Worm (Caenorhabditis elegans): ENCODE results near the gene K10B4.1.

K10B4.1 gene

ce11 chrII:105889-106288 is 29.4 kb upstream of the K10B4.1 start, which contains the start of gene txt-1:
txt-1 (plus strand) TSS chrII:106189.
- TF ChIP-seq flt-1 (GFP tag; IDR thresholded peaks at IDR 0.05) (no peak), ztf-29 (GFP tag; IDR thresholded peaks at IDR 0.05) (no peak), T22C8.4 (GFP tag; IDR thresholded peaks at IDR 0.05) (no peak), ztf-23 (GFP tag; IDR thresholded peaks at IDR 0.05) (no peak), klf-2 (GFP tag; conservative IDR thresholded peaks at IDR 0.05) (no peak), cog-1 (tag; optimal IDR thresholded peaks at IDR 0.05) (no peak), tab-1 (GFP tag; IDR thresholded peaks at IDR 0.05) (no peak)

DNA sequence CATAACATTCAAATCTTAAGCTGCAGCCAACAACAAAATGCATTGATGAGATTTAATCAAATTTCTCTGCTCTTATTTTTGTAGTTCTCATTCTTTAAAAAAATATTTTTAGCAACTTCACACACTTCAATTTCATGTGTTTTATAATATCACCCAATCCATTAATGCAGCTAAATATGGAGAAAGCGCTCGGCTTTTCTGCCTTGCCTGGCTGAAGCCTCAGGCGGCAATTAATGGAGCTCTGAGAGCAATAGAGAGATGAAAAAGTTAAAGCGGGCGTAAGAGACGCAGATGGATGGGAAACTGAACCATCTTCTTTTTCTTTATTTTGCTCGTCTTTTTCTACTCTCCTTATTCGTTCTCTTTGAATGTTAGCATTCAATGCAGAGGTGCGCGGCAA is 27.6 kb upstream of the K10B4.1 start:
- no peak for TF ChIP-seq klf-2 (GFP tag; conservative IDR thresholded peaks at IDR 0.05)
- no peak for TF ChIP-seq tab-1 (GFP tag; IDR thresholded peaks at IDR 0.05)
- no peak for TF ChIP-seq cog-1 (tag; optimal IDR thresholded peaks at IDR 0.05)
- TF ChIP-seq T22C8.4 (GFP tag; IDR thresholded peaks at IDR 0.05): no peak
- TF ChIP-seq flt-1 (GFP tag; IDR thresholded peaks at IDR 0.05): no peak
- no peak for TF ChIP-seq med-1 (GFP tag; optimal IDR thresholded peaks at IDR 0.05; ENCODE audit: insufficient read depth)
- no peak for TF ChIP-seq ztf-23 (GFP tag; IDR thresholded peaks at IDR 0.05)
- no peak for TF ChIP-seq ref-1 (GFP tag; conservative IDR thresholded peaks at IDR 0.05)
- TF ChIP-seq ztf-29 (GFP tag; IDR thresholded peaks at IDR 0.05): no peak

ce11 chrII:108865-109264 is 26.4 kb upstream of the K10B4.1 start, which contains the start of gene C50D2.2:
C50D2.2 (plus strand) TSS chrII:109165.
- TF ChIP-seq med-1 (GFP tag; optimal IDR thresholded peaks at IDR 0.05; ENCODE audit: insufficient read depth) (no peak), ztf-29 (GFP tag; IDR thresholded peaks at IDR 0.05) (no peak), ref-1 (GFP tag; conservative IDR thresholded peaks at IDR 0.05) (no peak), flt-1 (GFP tag; IDR thresholded peaks at IDR 0.05) (no peak), T22C8.4 (GFP tag; IDR thresholded peaks at IDR 0.05) (no peak), ztf-23 (GFP tag; IDR thresholded peaks at IDR 0.05) (no peak), cog-1 (tag; optimal IDR thresholded peaks at IDR 0.05) (no peak), tab-1 (GFP tag; IDR thresholded peaks at IDR 0.05) (no peak)

DNA sequence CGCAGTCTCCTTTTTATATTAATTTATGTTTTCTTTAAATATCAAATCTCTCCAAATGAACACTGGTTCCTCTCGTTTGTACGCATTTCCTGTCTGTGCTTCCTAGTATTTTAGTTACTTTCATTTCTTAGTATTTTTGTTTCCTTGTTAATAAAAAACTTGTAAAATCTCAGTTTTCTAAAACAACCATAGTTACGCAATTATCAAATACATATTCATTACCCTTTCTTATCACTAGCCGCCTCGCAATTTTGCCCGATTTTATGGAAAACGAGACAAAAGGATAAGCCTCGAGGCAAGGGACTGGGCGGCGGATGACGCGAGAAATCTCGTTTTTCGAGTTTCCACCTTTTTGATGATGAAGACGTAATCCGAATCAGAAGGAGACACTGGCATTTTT is 24.0 kb upstream of the K10B4.1 start, which contains the start of gene C50D2.1:
C50D2.1 (plus strand) TSS at position 301 of the 400 bp plus-strand sequence.
- no peak for TF ChIP-seq med-1 (GFP tag; optimal IDR thresholded peaks at IDR 0.05; ENCODE audit: insufficient read depth)
- TF ChIP-seq ztf-29 (GFP tag; IDR thresholded peaks at IDR 0.05): no peak
- TF ChIP-seq tab-1 (GFP tag; IDR thresholded peaks at IDR 0.05): no peak
- TF ChIP-seq cog-1 (tag; optimal IDR thresholded peaks at IDR 0.05): no peak
- no peak for TF ChIP-seq T22C8.4 (GFP tag; IDR thresholded peaks at IDR 0.05)
- TF ChIP-seq klf-2 (GFP tag; conservative IDR thresholded peaks at IDR 0.05): no peak
- no peak for TF ChIP-seq ztf-23 (GFP tag; IDR thresholded peaks at IDR 0.05)
- no peak for TF ChIP-seq flt-1 (GFP tag; IDR thresholded peaks at IDR 0.05)
- no peak for TF ChIP-seq ref-1 (GFP tag; conservative IDR thresholded peaks at IDR 0.05)

- TF ChIP-seq ztf-23 (GFP tag; IDR thresholded peaks at IDR 0.05): no peak
- no peak for TF ChIP-seq cog-1 (tag; optimal IDR thresholded peaks at IDR 0.05)
- TF ChIP-seq T22C8.4 (GFP tag; IDR thresholded peaks at IDR 0.05): no peak
- no peak for TF ChIP-seq med-1 (GFP tag; optimal IDR thresholded peaks at IDR 0.05; ENCODE audit: insufficient read depth)
- TF ChIP-seq flt-1 (GFP tag; IDR thresholded peaks at IDR 0.05): no peak
- TF ChIP-seq ztf-29 (GFP tag; IDR thresholded peaks at IDR 0.05): no peak
- TF ChIP-seq klf-2 (GFP tag; conservative IDR thresholded peaks at IDR 0.05): no peak
- no peak for TF ChIP-seq tab-1 (GFP tag; IDR thresholded peaks at IDR 0.05)
- TF ChIP-seq ref-1 (GFP tag; conservative IDR thresholded peaks at IDR 0.05): no peak
Measured at ce11 chrII:112231-112630, 23.0 kb upstream of the K10B4.1 start.

DNA sequence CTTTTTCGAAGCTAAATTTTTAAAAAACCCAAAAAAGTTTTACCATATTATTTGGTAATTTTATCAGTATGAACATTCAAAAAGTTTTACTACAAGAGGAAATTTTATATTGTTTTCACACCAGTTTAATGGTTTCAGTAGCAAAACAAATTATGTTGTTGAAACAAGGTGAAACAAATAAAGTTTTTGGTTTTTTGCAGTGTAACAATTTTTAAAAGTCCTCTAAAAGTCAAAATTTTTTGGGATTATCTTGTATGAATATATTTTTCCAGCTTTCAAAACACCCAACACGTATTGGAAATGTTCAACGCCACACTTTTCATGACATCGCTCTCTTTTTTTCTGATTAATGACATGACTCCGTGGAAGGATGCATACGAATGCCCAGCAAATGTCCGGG is 18.4 kb upstream of the K10B4.1 start, which contains the start of gene srt-54:
srt-54 (plus strand) TSS at position 301 of the 400 bp plus-strand sequence.
- no peak for TF ChIP-seq cog-1 (tag; optimal IDR thresholded peaks at IDR 0.05)
- TF ChIP-seq T22C8.4 (GFP tag; IDR thresholded peaks at IDR 0.05): no peak
- TF ChIP-seq med-1 (GFP tag; optimal IDR thresholded peaks at IDR 0.05; ENCODE audit: insufficient read depth): no peak
- no peak for TF ChIP-seq klf-2 (GFP tag; conservative IDR thresholded peaks at IDR 0.05)
- TF ChIP-seq ztf-29 (GFP tag; IDR thresholded peaks at IDR 0.05): no peak
- no peak for TF ChIP-seq ref-1 (GFP tag; conservative IDR thresholded peaks at IDR 0.05)
- no peak for TF ChIP-seq flt-1 (GFP tag; IDR thresholded peaks at IDR 0.05)
- TF ChIP-seq ztf-23 (GFP tag; IDR thresholded peaks at IDR 0.05): no peak
- no peak for TF ChIP-seq tab-1 (GFP tag; IDR thresholded peaks at IDR 0.05)

DNA sequence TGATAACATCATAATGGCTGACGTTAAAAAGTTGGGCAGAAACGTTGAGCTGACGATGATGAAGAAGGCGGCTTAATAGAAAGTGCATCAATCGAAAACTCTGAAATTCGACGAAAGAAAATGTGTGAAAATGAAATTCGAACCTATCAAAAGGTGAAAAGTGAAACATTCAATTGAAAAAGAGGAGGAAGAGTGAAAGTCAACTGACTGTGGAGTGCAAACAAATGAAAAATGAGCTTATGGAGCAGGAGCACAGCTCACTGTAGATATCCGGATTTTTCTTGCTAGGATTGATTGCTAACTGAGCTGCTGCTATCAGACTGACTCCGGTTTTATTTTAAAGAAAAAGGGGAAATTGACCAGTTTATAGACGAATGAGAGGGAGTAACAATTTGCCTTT is 14.1 kb upstream of the K10B4.1 start, which contains the start of gene K10B4.3:
K10B4.3 (minus strand) TSS at position 101 of the 400 bp plus-strand sequence.
- TF ChIP-seq klf-2 (GFP tag; conservative IDR thresholded peaks at IDR 0.05) (no peak), tab-1 (GFP tag; IDR thresholded peaks at IDR 0.05) (no peak), flt-1 (GFP tag; IDR thresholded peaks at IDR 0.05) (no peak), ref-1 (GFP tag; conservative IDR thresholded peaks at IDR 0.05) (no peak), ztf-23 (GFP tag; IDR thresholded peaks at IDR 0.05) (no peak), ztf-29 (GFP tag; IDR thresholded peaks at IDR 0.05) (no peak), med-1 (GFP tag; optimal IDR thresholded peaks at IDR 0.05; ENCODE audit: insufficient read depth) (no peak), cog-1 (tag; optimal IDR thresholded peaks at IDR 0.05) (no peak), T22C8.4 (GFP tag; IDR thresholded peaks at IDR 0.05) (no peak)

DNA sequence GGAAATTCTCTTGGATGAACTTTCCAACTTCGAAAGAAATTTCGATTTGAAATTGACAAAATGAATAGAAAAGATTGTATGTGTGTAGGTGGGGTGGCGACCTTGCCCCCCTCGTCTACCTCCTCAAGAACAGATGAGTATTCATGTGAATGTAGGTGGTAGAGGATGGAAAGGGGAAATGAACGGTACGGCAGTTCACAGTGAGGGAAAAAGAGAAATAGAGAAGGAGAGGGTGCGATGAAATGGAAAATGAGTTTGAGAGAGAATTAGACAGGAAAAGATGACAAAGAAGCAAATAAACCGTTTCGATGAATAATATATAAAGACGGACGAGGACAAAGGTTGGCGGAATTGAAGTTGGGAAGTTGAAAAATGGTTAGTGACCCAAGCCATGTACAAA is 13.3 kb upstream of the K10B4.1 start:
- TF ChIP-seq ztf-23 (GFP tag; IDR thresholded peaks at IDR 0.05): peak; percentile 61; the same call in 1 of the 2 replicates
- no peak for TF ChIP-seq flt-1 (GFP tag; IDR thresholded peaks at IDR 0.05)
- 0 out of 2 replicates have a peak, but pooled peaks have one; percentile 57 for TF ChIP-seq tab-1 (GFP tag; IDR thresholded peaks at IDR 0.05)
- TF ChIP-seq med-1 (GFP tag; optimal IDR thresholded peaks at IDR 0.05; ENCODE audit: insufficient read depth): no peak
- no peak for TF ChIP-seq cog-1 (tag; optimal IDR thresholded peaks at IDR 0.05)
- no peak for TF ChIP-seq ref-1 (GFP tag; conservative IDR thresholded peaks at IDR 0.05)
- no peak for TF ChIP-seq klf-2 (GFP tag; conservative IDR thresholded peaks at IDR 0.05)
- TF ChIP-seq ztf-29 (GFP tag; IDR thresholded peaks at IDR 0.05): no peak
- no peak for TF ChIP-seq T22C8.4 (GFP tag; IDR thresholded peaks at IDR 0.05)

- no peak for TF ChIP-seq ref-1 (GFP tag; conservative IDR thresholded peaks at IDR 0.05)
Measured at ce11 chrII:122494-122893, 12.8 kb upstream of the K10B4.1 start.

ce11 chrII:124904-125303 is 10.4 kb upstream of the K10B4.1 start, which contains the start of gene nmur-2:
nmur-2 (minus strand) TSS chrII:125004.
- TF ChIP-seq klf-2 (GFP tag; conservative IDR thresholded peaks at IDR 0.05) (no peak), tab-1 (GFP tag; IDR thresholded peaks at IDR 0.05) (no peak), ztf-23 (GFP tag; IDR thresholded peaks at IDR 0.05) (no peak), ref-1 (GFP tag; conservative IDR thresholded peaks at IDR 0.05) (no peak), flt-1 (GFP tag; IDR thresholded peaks at IDR 0.05) (no peak), cog-1 (tag; optimal IDR thresholded peaks at IDR 0.05) (no peak), med-1 (GFP tag; optimal IDR thresholded peaks at IDR 0.05; ENCODE audit: insufficient read depth) (no peak)
